Worm (Caenorhabditis elegans) whole organism, L4 larva: ENCODE measurements around the gene Y62H9A.9.

Experiments used
- D1046.2 ChIP-seq: fragments of 200-800 bp; sonication (Bioruptor generic); IDR thresholded peaks from 2 replicates; pipeline ENCODE4 v1.3.6; 2022; ENCODE audit warnings: missing genetic modification characterization, missing compliant biosample characterization
- F37D6.2 ChIP-seq: sonication (generic microtip); optimal IDR thresholded peaks from 2 replicates; lab custom pipeline; 2016; ENCODE audit warnings: mild to moderate bottlenecking, missing genetic modification characterization, missing compliant biosample characterization
- T20F7.1 ChIP-seq: fragments of 200-800 bp; sonication (Bioruptor generic); optimal IDR thresholded peaks from 2 replicates; lab custom pipeline; 2018; ENCODE audit warnings: mild to moderate bottlenecking, missing genetic modification characterization, missing compliant biosample characterization
- T26A8.4 ChIP-seq: fragments of 200-800 bp; sonication (Bioruptor generic); IDR thresholded peaks from 2 replicates; pipeline ENCODE4 v1.3.6; 2022; ENCODE audit warnings: missing genetic modification characterization, missing compliant biosample characterization
- Y105C5A.15 ChIP-seq: fragments of 200-800 bp; sonication (Bioruptor generic); IDR thresholded peaks from 2 replicates; pipeline ENCODE4 v1.3.6; 2022; ENCODE audit warnings: missing genetic modification characterization, missing compliant biosample characterization
- Y48G9A.11 ChIP-seq: fragments of 200-800 bp; sonication (Bioruptor generic); IDR thresholded peaks from 2 replicates; pipeline ENCODE4 v1.3.6; 2022; ENCODE audit warnings: missing genetic modification reagents, missing genetic modification characterization, missing compliant biosample characterization
- ZK337.2 ChIP-seq: fragments of 200-800 bp; sonication (Bioruptor generic); IDR thresholded peaks from 2 replicates; pipeline ENCODE4 v1.3.6; 2022; ENCODE audit warnings: missing genetic modification reagents, missing genetic modification characterization, missing compliant biosample characterization
- ceh-20 ChIP-seq: fragments of 200-800 bp; sonication (Bioruptor generic); IDR thresholded peaks from 2 replicates; pipeline ENCODE4 v1.3.6; 2022; ENCODE audit warnings: missing genetic modification reagents, missing genetic modification characterization, missing compliant biosample characterization
- ceh-28 ChIP-seq: fragments of 150-350 bp; optimal IDR thresholded peaks from 2 replicates; lab custom pipeline; 2014; ENCODE audit warnings: missing biosample characterization, missing genetic modification reagents, missing genetic modification characterization
- cey-2 ChIP-seq: sonication (generic microtip); optimal IDR thresholded peaks from 3 replicates; lab custom pipeline; 2017; ENCODE audit warnings: missing genetic modification characterization, mild to moderate bottlenecking, missing compliant biosample characterization, antibody characterized with exemption, borderline replicate concordance; ENCODE audit not compliant: insufficient read depth
- daf-16 ChIP-seq, 3 experiments: sonication (generic microtip); optimal IDR thresholded peaks; 2 replicates each; lab custom pipeline; 2016 to 2017; ENCODE audit warnings: missing genetic modification characterization in 3 of 3, missing genetic modification reagents in 3 of 3, mild to moderate bottlenecking in 2 of 3, missing compliant biosample characterization in 2 of 3, missing biosample characterization in 1 of 3, moderate library complexity in 1 of 3
- dmd-6 ChIP-seq: fragments of 200-800 bp; sonication (Bioruptor generic); IDR thresholded peaks from 2 replicates; pipeline ENCODE4 v1.3.6; 2022; ENCODE audit warnings: missing genetic modification reagents, missing genetic modification characterization, missing compliant biosample characterization
- dmd-8 ChIP-seq: fragments of 200-800 bp; sonication (Bioruptor generic); IDR thresholded peaks from 2 replicates; pipeline ENCODE4 v1.3.6; 2022; ENCODE audit warnings: missing genetic modification characterization, missing compliant biosample characterization
- dpl-1 ChIP-seq: fragments of 150-350 bp; optimal IDR thresholded peaks from 2 replicates; lab custom pipeline; 2014; ENCODE audit warnings: missing biosample characterization, missing genetic modification reagents, missing genetic modification characterization
- duxl-1 ChIP-seq: sonication (generic microtip); optimal IDR thresholded peaks from 2 replicates; lab custom pipeline; 2016; ENCODE audit warnings: mild to moderate bottlenecking, missing genetic modification characterization, moderate library complexity, missing compliant biosample characterization; ENCODE audit not compliant: poor library complexity
- dve-1 ChIP-seq: sonication (generic microtip); optimal IDR thresholded peaks from 2 replicates; lab custom pipeline; 2017; ENCODE audit warnings: antibody characterized with exemption, mild to moderate bottlenecking, missing genetic modification characterization, missing compliant biosample characterization; ENCODE audit not compliant: insufficient read depth
- hlh-11 ChIP-seq: fragments of 200-800 bp; sonication (Bioruptor generic); optimal IDR thresholded peaks from 2 replicates; lab custom pipeline; 2018; ENCODE audit warnings: mild to moderate bottlenecking, missing genetic modification characterization, missing compliant biosample characterization
- hmg-1.1 ChIP-seq: fragments of 200-800 bp; sonication (Bioruptor generic); IDR thresholded peaks from 2 replicates; pipeline ENCODE4 v1.3.6; 2022; ENCODE audit warnings: missing genetic modification reagents, missing genetic modification characterization, missing compliant biosample characterization
- jun-1 ChIP-seq: fragments of 150-350 bp; optimal IDR thresholded peaks from 2 replicates; lab custom pipeline; 2014; ENCODE audit warnings: missing biosample characterization, missing genetic modification reagents, missing genetic modification characterization
- lim-7 ChIP-seq: fragments of 200-800 bp; sonication (Bioruptor generic); IDR thresholded peaks from 2 replicates; pipeline ENCODE4 v1.3.6; 2022; ENCODE audit warnings: missing genetic modification characterization, missing compliant biosample characterization
- lin-1 ChIP-seq: fragments of 200-800 bp; sonication (Bioruptor generic); IDR thresholded peaks from 2 replicates; pipeline ENCODE4 v1.3.6; 2022; ENCODE audit warnings: missing genetic modification reagents, missing genetic modification characterization, missing compliant biosample characterization
- lin-13 ChIP-seq: fragments of 150-350 bp; optimal IDR thresholded peaks from 2 replicates; lab custom pipeline; 2014; ENCODE audit warnings: missing biosample characterization, missing genetic modification reagents, missing genetic modification characterization
- lin-15B ChIP-seq: fragments of 150-350 bp; sonication (generic microtip); optimal IDR thresholded peaks from 3 replicates; lab custom pipeline; 2014; ENCODE audit warnings: missing biosample characterization, missing genetic modification characterization
- lir-3 ChIP-seq: sonication (generic microtip); optimal IDR thresholded peaks from 2 replicates; lab custom pipeline; 2016; ENCODE audit warnings: mild to moderate bottlenecking, missing genetic modification characterization, missing compliant biosample characterization
- lsy-2 ChIP-seq, 2 experiments: fragments of 150-350 bp in 1 of 2; sonication (generic microtip) in 1 of 2; optimal IDR thresholded peaks; 2 replicates each; lab custom pipeline; 2014 to 2017; ENCODE audit warnings: missing biosample characterization in 2 of 2, missing genetic modification characterization in 2 of 2
- mes-2 ChIP-seq: sonication (generic microtip); optimal IDR thresholded peaks from 2 replicates; lab custom pipeline; 2016; ENCODE audit warnings: missing genotype, mild to moderate bottlenecking, missing genetic modification characterization, missing compliant biosample characterization; ENCODE audit not compliant: poor library complexity, severe bottlenecking
- mxl-3 ChIP-seq: fragments of 200-800 bp; sonication (Bioruptor generic); optimal IDR thresholded peaks from 2 replicates; lab custom pipeline; 2018; ENCODE audit warnings: mild to moderate bottlenecking, missing genetic modification characterization, missing compliant biosample characterization
- nhr-10 ChIP-seq: fragments of 150-350 bp; optimal IDR thresholded peaks from 2 replicates; lab custom pipeline; 2014; ENCODE audit warnings: missing biosample characterization, missing genetic modification characterization
- nhr-28 ChIP-seq: fragments of 150-350 bp; optimal IDR thresholded peaks from 2 replicates; lab custom pipeline; 2014; ENCODE audit warnings: missing biosample characterization, missing genetic modification characterization
- nhr-41 ChIP-seq: fragments of 200-800 bp; sonication (Bioruptor generic); IDR thresholded peaks from 2 replicates; pipeline ENCODE4 v1.3.6; 2022; ENCODE audit warnings: missing genetic modification reagents, missing genetic modification characterization, missing compliant biosample characterization
- nhr-48 ChIP-seq: sonication (generic microtip); optimal IDR thresholded peaks from 2 replicates; lab custom pipeline; 2016; ENCODE audit warnings: mild to moderate bottlenecking, missing genetic modification characterization, missing compliant biosample characterization
- nhr-77 ChIP-seq: fragments of 150-350 bp; optimal IDR thresholded peaks from 2 replicates; lab custom pipeline; 2014; ENCODE audit warnings: missing biosample characterization, missing genetic modification characterization
- php-3 ChIP-seq: fragments of 200-800 bp; sonication (Bioruptor generic); IDR thresholded peaks from 2 replicates; pipeline ENCODE4 v1.3.6; 2022; ENCODE audit warnings: missing genetic modification reagents, missing genetic modification characterization, missing compliant biosample characterization
- pqm-1 ChIP-seq: sonication (generic microtip); optimal IDR thresholded peaks from 2 replicates; lab custom pipeline; 2017; ENCODE audit warnings: missing biosample characterization, missing genetic modification characterization
- set-16 ChIP-seq: fragments of 200-800 bp; sonication (Bioruptor generic); IDR thresholded peaks from 2 replicates; pipeline ENCODE4 v1.3.6; 2022; ENCODE audit warnings: missing genetic modification reagents, missing genetic modification characterization, missing compliant biosample characterization
- skn-1 ChIP-seq: fragments of 150-350 bp; optimal IDR thresholded peaks from 2 replicates; lab custom pipeline; 2014; ENCODE audit warnings: missing biosample characterization, missing genetic modification characterization
- snpc-1.2 ChIP-seq: fragments of 200-800 bp; sonication (Bioruptor generic); IDR thresholded peaks from 2 replicates; pipeline ENCODE4 v1.3.6; 2022; ENCODE audit warnings: missing genetic modification reagents, missing genetic modification characterization, missing compliant biosample characterization
- spr-3 ChIP-seq: fragments of 200-800 bp; sonication (Bioruptor generic); optimal IDR thresholded peaks from 2 replicates; lab custom pipeline; 2018; ENCODE audit warnings: mild to moderate bottlenecking, missing genetic modification characterization, missing compliant biosample characterization
- tra-1 ChIP-seq: fragments of 200-800 bp; sonication (Bioruptor generic); IDR thresholded peaks from 2 replicates; pipeline ENCODE4 v1.3.6; 2022; ENCODE audit warnings: missing genetic modification reagents, missing genetic modification characterization, missing compliant biosample characterization
- vab-7 ChIP-seq: fragments of 200-800 bp; sonication (Bioruptor generic); IDR thresholded peaks from 2 replicates; pipeline ENCODE4 v1.3.6; 2022; ENCODE audit warnings: missing genetic modification reagents, missing genetic modification characterization, missing compliant biosample characterization
- zfp-2 ChIP-seq: sonication (generic microtip); optimal IDR thresholded peaks from 2 replicates; lab custom pipeline; 2016; ENCODE audit warnings: mild to moderate bottlenecking, missing genetic modification characterization, missing compliant biosample characterization
- zip-11 ChIP-seq: fragments of 200-800 bp; sonication (Bioruptor generic); IDR thresholded peaks from 2 replicates; pipeline ENCODE4 v1.3.6; 2022; ENCODE audit warnings: missing genetic modification characterization, missing compliant biosample characterization
- zip-2 ChIP-seq: fragments of 150-350 bp; optimal IDR thresholded peaks from 2 replicates; lab custom pipeline; 2014; ENCODE audit warnings: missing biosample characterization, missing genetic modification characterization

The Y62H9A.9 gene

DNA sequence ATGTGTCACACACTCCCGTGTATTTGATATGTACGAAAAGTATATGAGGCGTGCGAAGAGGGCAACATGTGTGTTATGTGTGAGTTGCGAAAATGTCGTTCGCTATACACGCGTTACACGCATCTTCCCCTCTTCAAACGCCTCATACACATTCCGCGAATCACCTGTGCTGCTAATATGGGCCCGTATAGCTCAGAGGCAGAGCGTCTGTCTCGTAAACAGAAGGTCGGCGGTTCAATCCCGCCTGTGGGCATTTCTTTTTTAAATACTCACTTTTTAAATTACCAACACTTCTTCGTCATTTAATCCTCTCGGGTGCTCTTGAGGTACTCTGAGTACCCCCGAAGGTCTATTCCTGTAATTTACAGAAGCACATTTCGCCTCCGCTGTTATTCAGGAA, 35.6 kb upstream of the Y62H9A.9 start (continued):
- TF ChIP-seq tra-1 (peak; percentile 65), Y48G9A.11 (GFP tag; lab: Robert Waterston, UW) (peak; percentile 75), hmg-1.1 (GFP tag; lab: Robert Waterston, UW) (no peak), vab-7 (GFP tag; lab: Robert Waterston, UW) (peak; percentile 66; the same call in 1 of the 2 replicates), lin-1 (GFP tag; lab: Robert Waterston, UW) (no peak), dve-1 (tag; lab: Kevin White, UChicago) (no peak), lin-13 (GFP tag; lab: Kevin White, UChicago) (no peak), set-16 (GFP tag; lab: Robert Waterston, UW) (no peak), D1046.2 (GFP tag; lab: Robert Waterston, UW) (no peak), ceh-20 (GFP tag; lab: Robert Waterston, UW) (no peak), nhr-10 (tag; lab: Kevin White, UChicago) (no peak), lin-15B (no peak), F37D6.2 (no peak), zip-11 (no peak), nhr-41 (GFP tag; lab: Robert Waterston, UW) (0 out of 2 replicates have a peak, but pooled peaks have one; percentile 10), daf-16 (GFP tag; optimal IDR thresholded peaks at IDR 0.05; lab: Kevin White, UChicago) (peak in 1 of 2 experiments; percentile 41), daf-16 (tag; optimal IDR thresholded peaks at IDR 0.05; lab: Kevin White, UChicago) (peak; percentile 41), Y105C5A.15 (GFP tag; lab: Robert Waterston, UW) (no peak)

DNA sequence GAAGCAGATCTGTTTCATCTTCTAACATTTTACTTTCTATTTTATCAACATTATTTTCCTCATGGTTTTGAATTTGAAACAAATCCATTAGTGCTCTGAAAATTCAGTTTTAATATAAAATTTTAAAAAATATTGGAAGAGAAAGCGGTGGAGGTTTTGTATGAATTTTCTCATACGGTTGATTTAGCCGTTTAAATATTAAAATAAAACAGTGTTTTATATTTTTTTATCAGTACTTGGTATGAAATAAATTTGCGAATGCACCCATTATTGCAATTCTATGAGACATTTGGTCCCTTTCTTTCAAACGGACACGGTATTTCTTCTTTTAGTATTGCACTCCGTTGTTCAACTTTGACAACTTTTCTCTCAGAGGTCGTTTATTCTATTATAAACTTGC, 33.6 kb upstream of the Y62H9A.9 start, which contains the start of gene dot-1.4:
Gene dot-1.4 (minus strand): TSS at position 101 of the 400 bp plus-strand sequence.
- TF ChIP-seq dmd-8 (no peak), snpc-1.2 (GFP tag; lab: Robert Waterston, UW) (no peak)

DNA sequence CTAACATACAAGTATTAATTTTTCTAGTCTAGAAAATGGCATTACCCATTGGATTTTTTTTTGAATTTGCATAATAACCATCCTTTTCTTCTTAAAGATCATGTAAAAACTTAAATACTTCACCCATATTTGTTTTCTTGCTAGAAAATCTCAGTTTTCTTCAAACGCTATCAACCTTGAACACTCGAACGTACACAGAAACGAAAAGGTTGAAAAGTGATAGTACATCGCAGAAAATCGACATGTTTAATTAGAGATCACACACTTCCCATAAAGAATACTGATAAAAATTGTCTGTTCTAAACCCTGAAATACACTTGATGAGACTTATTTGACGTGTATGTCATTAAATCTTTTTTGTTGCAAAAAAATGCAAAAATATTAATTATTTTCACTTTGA, 29.6 kb upstream of the Y62H9A.9 start, which contains the start of gene F55G7.4:
Gene F55G7.4 (plus strand): TSS at position 301 of the 400 bp plus-strand sequence.
- TF ChIP-seq cey-2 (tag; lab: Kevin White, UChicago) = no peak
- TF ChIP-seq hlh-11 (tag; lab: Kevin White, UChicago) = no peak
- no peak for TF ChIP-seq nhr-28
- TF ChIP-seq mes-2 (tag; lab: Kevin White, UChicago) = no peak
- TF ChIP-seq F37D6.2 = no peak
- TF ChIP-seq php-3 (GFP tag; lab: Robert Waterston, UW) = no peak
- TF ChIP-seq ceh-20 (GFP tag; lab: Robert Waterston, UW) = no peak
- no peak for TF ChIP-seq lsy-2 (tag; optimal IDR thresholded peaks at IDR 0.05; lab: Kevin White, UChicago)
- no peak for TF ChIP-seq nhr-77 (tag; lab: Kevin White, UChicago)
- TF ChIP-seq zip-2 = no peak

DNA sequence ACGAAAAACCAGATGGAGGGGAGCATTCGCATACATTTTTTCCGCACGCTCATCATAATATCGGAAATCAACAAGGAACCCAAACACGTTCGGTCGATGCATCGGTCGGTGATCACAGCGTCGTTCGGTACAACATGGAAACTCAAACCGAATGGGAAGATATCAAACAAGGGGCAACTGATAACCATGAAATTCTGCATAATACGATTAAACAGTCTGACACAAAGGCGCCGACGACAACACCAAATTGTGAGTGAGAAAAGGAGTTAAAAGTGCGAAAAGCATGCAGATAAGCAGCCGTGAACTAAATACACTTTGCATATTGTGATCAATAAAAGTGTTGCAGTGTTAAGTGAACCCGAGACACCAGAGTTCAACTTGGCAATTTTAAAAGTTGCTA, 27.3 kb upstream of the Y62H9A.9 start:
- TF ChIP-seq dve-1 (tag; lab: Kevin White, UChicago) (peak; percentile 51), Y105C5A.15 (GFP tag; lab: Robert Waterston, UW) (no peak), hlh-11 (tag; lab: Kevin White, UChicago) (peak; percentile 58), dmd-6 (peak; percentile 59), nhr-48 (peak; percentile 8), pqm-1 (tag; lab: Kevin White, UChicago) (peak; percentile 29), duxl-1 (tag; lab: Kevin White, UChicago) (no peak), daf-16 (GFP tag; optimal IDR thresholded peaks at IDR 0.05; lab: Kevin White, UChicago) (no peak), daf-16 (tag; optimal IDR thresholded peaks at IDR 0.05; lab: Kevin White, UChicago) (peak; percentile 75)
- TF ChIP-seq, all 104 proteins: peak for 6

ce11 chrX:11924158-11924557, 26.2 kb upstream of the Y62H9A.9 start, which contains the start of gene F55G7.1:
Gene F55G7.1 (plus strand): TSS chrX:11924433.
- TF ChIP-seq T20F7.1 (GFP tag; lab: Kevin White, UChicago) (peak; percentile 68), pqm-1 (tag; lab: Kevin White, UChicago) (no peak), ZK337.2 (GFP tag; lab: Robert Waterston, UW) (no peak), zfp-2 (tag; lab: Kevin White, UChicago) (no peak), T26A8.4 (GFP tag; lab: Robert Waterston, UW) (no peak), lim-7 (GFP tag; lab: Robert Waterston, UW) (no peak), mxl-3 (GFP tag; lab: Kevin White, UChicago) (peak; percentile 73), jun-1 (tag; lab: Kevin White, UChicago) (peak; percentile 33), skn-1 (tag; lab: Kevin White, UChicago) (no peak), lir-3 (tag; lab: Kevin White, UChicago) (no peak), ceh-28 (no peak), D1046.2 (GFP tag; lab: Robert Waterston, UW) (no peak), hlh-11 (tag; lab: Kevin White, UChicago) (no peak), spr-3 (GFP tag; lab: Kevin White, UChicago) (peak; percentile 58), dpl-1 (no peak)
